Worm (Caenorhabditis elegans): ENCODE measurements around the gene C49F5.5.

C49F5.5 gene

DNA sequence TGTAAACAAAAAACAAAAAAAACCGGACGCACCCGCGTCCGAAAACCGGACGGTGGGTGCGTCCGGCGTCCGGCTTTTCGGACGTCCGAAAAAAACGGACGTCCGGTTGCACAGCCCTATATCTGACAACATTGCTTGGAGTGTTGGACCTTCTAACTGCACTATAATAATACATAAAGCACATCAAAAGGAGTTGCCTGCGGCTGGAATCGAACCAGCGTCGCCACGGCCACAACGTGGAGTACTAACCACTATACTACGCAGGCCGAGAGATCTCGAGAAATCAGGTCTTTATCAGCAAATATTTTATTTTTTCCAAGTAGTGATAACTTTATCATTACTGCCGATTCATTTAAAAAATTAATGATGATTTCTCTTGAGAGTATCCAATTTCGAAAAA is 7.3 kb downstream of the C49F5.5 start (continued):
- 0 out of 2 replicates have a peak, but pooled peaks have one; percentile 47 for TF ChIP-seq nfya-2 (GFP tag; IDR thresholded peaks at IDR 0.05)
- no peak for TF ChIP-seq Y53G8AR.9 (GFP tag; conservative IDR thresholded peaks at IDR 0.05)
- no peak for TF ChIP-seq egl-44 (GFP tag; IDR thresholded peaks at IDR 0.05)
- no peak for TF ChIP-seq F22D6.2 (tag; optimal IDR thresholded peaks at IDR 0.05)
- TF ChIP-seq ceh-40 (GFP tag; IDR thresholded peaks at IDR 0.05): 0 out of 2 replicates have a peak, but pooled peaks have one; percentile 41
- TF ChIP-seq ztf-6 (GFP tag; IDR thresholded peaks at IDR 0.05): no peak
- TF ChIP-seq F55B11.4 (tag; optimal IDR thresholded peaks at IDR 0.05; ENCODE audit: borderline replicate concordance, insufficient read depth): no peak
- TF ChIP-seq F37B4.10 (GFP tag; IDR thresholded peaks at IDR 0.05): no peak
- no peak for TF ChIP-seq nfya-1 (tag; optimal IDR thresholded peaks at IDR 0.05; ENCODE audit: borderline replicate concordance, insufficient read depth)
- TF ChIP-seq lin-40 (tag; optimal IDR thresholded peaks at IDR 0.05): peak; percentile 10
- no peak for TF ChIP-seq unc-62 (GFP tag; optimal IDR thresholded peaks at IDR 0.05)
- TF ChIP-seq K11D2.4 (GFP tag; IDR thresholded peaks at IDR 0.05): no peak
- no peak for TF ChIP-seq F49E8.2 (tag; optimal IDR thresholded peaks at IDR 0.05; ENCODE audit: insufficient read depth)
- no peak for TF ChIP-seq ama-1 (optimal IDR thresholded peaks at IDR 0.05)
- no peak for TF ChIP-seq ama-1 (GFP tag; optimal IDR thresholded peaks at IDR 0.05)
- TF ChIP-seq nhr-90 (tag; optimal IDR thresholded peaks at IDR 0.05): peak; percentile 66
- TF ChIP-seq nhr-27 (tag; optimal IDR thresholded peaks at IDR 0.05): no peak
- TF ChIP-seq ccch-3 (GFP tag; optimal IDR thresholded peaks at IDR 0.05): no peak
- peak; percentile 23 for TF ChIP-seq mxl-1 (tag; optimal IDR thresholded peaks at IDR 0.05)
- peak; percentile 79 for TF ChIP-seq lin-26 (GFP tag; IDR thresholded peaks at IDR 0.05)
- no peak for TF ChIP-seq ztf-25 (GFP tag; IDR thresholded peaks at IDR 0.05)
- TF ChIP-seq madf-6 (GFP tag; IDR thresholded peaks at IDR 0.05): no peak; the same call in 1 of the 2 replicates
- no peak for TF ChIP-seq egrh-3 (GFP tag; IDR thresholded peaks at IDR 0.05)
- TF ChIP-seq F23B12.7 (tag; optimal IDR thresholded peaks at IDR 0.05; ENCODE audit: insufficient read depth): no peak
- TF ChIP-seq madf-10 (tag; optimal IDR thresholded peaks at IDR 0.05): no peak
- TF ChIP-seq nhr-120 (GFP tag; IDR thresholded peaks at IDR 0.05): no peak
- TF ChIP-seq tbx-9 (tag; optimal IDR thresholded peaks at IDR 0.05; ENCODE audit: borderline replicate concordance): no peak
- no peak for TF ChIP-seq snpc-3.4 (tag; optimal IDR thresholded peaks at IDR 0.05)

DNA sequence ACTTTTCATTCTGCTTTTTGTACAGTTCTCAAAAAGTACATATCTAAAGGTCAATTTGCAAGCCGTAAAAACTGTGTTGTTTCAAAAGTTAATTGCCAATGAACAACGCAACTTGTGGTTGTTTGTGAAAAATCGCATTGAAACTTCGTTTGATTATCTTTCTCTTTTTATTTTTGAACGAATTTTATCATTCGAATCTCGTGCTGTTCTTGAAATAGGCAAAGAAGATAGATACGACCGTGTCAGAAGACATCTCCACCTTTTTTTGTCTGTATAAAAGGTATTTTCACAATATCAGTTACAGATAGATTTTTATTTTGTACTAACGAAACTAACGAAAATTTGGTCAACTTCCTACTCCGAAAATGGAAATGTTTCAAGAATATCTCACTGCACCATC is 8.5 kb downstream of the C49F5.5 start, which contains the start of gene C49F5.7:
Gene C49F5.7, plus strand, starts transcription at position 301 of the 400 bp plus-strand sequence.
- TF ChIP-seq tlf-1 (GFP tag; optimal IDR thresholded peaks at IDR 0.05): no peak
- no peak for TF ChIP-seq egl-18 (GFP tag; IDR thresholded peaks at IDR 0.05)
- TF ChIP-seq lsl-1 (GFP tag; optimal IDR thresholded peaks at IDR 0.05): no peak
- no peak for TF ChIP-seq Y79H2A.3 (GFP tag; conservative IDR thresholded peaks at IDR 0.05)
- no peak for TF ChIP-seq dpl-1 (GFP tag; optimal IDR thresholded peaks at IDR 0.05)
- TF ChIP-seq cebp-2 (GFP tag; IDR thresholded peaks at IDR 0.05): no peak
- TF ChIP-seq ztf-26 (tag; optimal IDR thresholded peaks at IDR 0.05): no peak
- no peak for TF ChIP-seq ceh-58 (GFP tag; IDR thresholded peaks at IDR 0.05)

DNA sequence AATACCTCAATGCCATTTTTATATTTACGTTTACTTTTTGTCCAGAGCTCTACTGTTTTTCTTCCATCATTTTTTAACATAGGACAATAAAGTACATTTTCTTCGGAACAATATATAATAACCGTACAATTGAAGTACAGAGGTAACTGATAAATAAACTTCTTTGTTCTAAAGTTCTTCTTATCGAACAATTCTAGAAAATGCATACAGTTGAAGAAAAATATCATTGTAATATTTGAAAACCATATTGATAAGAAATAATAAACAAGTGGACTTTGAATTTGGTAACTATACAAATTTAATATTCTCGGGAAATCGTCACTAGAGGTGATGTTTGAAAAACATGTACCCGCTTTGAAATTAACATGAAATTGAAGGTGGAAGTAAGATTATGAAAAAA is 10.6 kb downstream of the C49F5.5 start:
- TF ChIP-seq Y53G8AR.9 (GFP tag; conservative IDR thresholded peaks at IDR 0.05): 0 out of 2 replicates have a peak, but pooled peaks have one; percentile 3
- no peak for TF ChIP-seq T26A5.8 (tag; optimal IDR thresholded peaks at IDR 0.05)
